Fruit fly (Drosophila melanogaster): ENCODE measurements around the gene obst-E.

Gene obst-E

DNA sequence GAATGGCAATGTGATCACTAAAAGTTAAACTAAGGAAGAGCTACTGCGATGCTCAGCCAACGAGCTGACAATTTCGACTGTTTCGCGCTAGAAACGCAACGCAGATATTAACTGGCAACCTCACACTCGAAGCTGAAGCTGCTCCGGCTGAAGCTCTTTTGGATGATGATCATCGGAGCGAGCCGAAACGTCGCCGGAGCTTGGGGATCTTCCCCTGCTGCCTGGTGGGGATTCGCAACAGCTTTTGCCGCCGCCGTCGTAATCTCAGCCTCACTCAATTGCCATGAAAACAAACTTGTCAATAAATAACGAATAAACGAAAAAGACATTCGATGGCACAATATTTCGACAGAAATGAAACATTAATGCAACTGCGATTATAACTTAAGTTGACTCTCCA, at the start of gene obst-E:
TSS of gene obst-E (minus strand) at position 101 of the 400 bp plus-strand sequence.
- TF ChIP-seq fd96Ca (GFP tag; IDR thresholded peaks at IDR 0.05) (no peak), CG15710 (tag; optimal IDR thresholded peaks at IDR 0.05) (no peak), CG12605 (GFP tag; IDR thresholded peaks at IDR 0.05) (no peak), CG9948 (tag; optimal IDR thresholded peaks at IDR 0.05) (no peak), CG10348 (GFP tag; IDR thresholded peaks at IDR 0.05) (no peak), Snoo (tag; optimal IDR thresholded peaks at IDR 0.05) (no peak), CG4496 (GFP tag; IDR thresholded peaks at IDR 0.05) (no peak), CG32121 (GFP tag; IDR thresholded peaks at IDR 0.05) (no peak), CG8301 (tag; optimal IDR thresholded peaks at IDR 0.05) (no peak), CG8159 (tag; optimal IDR thresholded peaks at IDR 0.05) (no peak), Pif1B (GFP tag; optimal IDR thresholded peaks at IDR 0.05) (no peak)

DNA sequence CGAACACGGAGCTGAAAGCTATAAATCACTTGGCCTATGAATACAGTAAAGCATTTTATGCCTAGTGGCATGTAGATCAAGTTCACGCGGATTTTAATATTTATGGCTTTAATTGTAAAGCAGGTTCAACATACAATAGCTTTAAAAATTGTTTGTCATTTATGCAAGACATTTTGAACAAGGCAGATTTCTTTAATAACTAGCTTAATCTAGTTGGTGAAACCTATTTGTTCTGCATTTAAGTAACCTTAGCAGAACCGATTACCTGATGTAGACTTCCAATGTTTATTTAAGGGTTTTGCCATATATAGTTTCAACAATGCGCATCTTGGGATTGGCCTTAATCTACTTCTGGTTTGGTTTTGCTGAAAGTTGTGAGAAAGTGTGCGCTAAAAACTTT, 45.3 kb upstream of the obst-E start, which contains the start of gene CG43307:
TSS of gene CG43307 (plus strand) at position 301 of the 400 bp plus-strand sequence.
- TF ChIP-seq rn (GFP tag; IDR thresholded peaks at IDR 0.05) (no peak), CG12605 (GFP tag; IDR thresholded peaks at IDR 0.05) (no peak), CG8301 (tag; optimal IDR thresholded peaks at IDR 0.05) (no peak), CG17806 (tag; optimal IDR thresholded peaks at IDR 0.05) (no peak), CG32121 (GFP tag; IDR thresholded peaks at IDR 0.05) (no peak), gl (tag; optimal IDR thresholded peaks at IDR 0.05) (no peak), Snoo (tag; optimal IDR thresholded peaks at IDR 0.05) (no peak), EcR (GFP tag; optimal IDR thresholded peaks at IDR 0.05) (no peak), Pif1B (GFP tag; optimal IDR thresholded peaks at IDR 0.05) (no peak), CG14655 (GFP tag; optimal IDR thresholded peaks at IDR 0.05) (no peak), fd96Ca (GFP tag; IDR thresholded peaks at IDR 0.05) (no peak), CG15710 (tag; optimal IDR thresholded peaks at IDR 0.05) (no peak), Ets98B (GFP tag; IDR thresholded peaks at IDR 0.05) (no peak), D1 (tag; optimal IDR thresholded peaks at IDR 0.05) (no peak), CG8159 (tag; optimal IDR thresholded peaks at IDR 0.05) (no peak), Pif1A (GFP tag; optimal IDR thresholded peaks at IDR 0.05) (no peak), CG34367 (tag; optimal IDR thresholded peaks at IDR 0.05) (no peak)

DNA sequence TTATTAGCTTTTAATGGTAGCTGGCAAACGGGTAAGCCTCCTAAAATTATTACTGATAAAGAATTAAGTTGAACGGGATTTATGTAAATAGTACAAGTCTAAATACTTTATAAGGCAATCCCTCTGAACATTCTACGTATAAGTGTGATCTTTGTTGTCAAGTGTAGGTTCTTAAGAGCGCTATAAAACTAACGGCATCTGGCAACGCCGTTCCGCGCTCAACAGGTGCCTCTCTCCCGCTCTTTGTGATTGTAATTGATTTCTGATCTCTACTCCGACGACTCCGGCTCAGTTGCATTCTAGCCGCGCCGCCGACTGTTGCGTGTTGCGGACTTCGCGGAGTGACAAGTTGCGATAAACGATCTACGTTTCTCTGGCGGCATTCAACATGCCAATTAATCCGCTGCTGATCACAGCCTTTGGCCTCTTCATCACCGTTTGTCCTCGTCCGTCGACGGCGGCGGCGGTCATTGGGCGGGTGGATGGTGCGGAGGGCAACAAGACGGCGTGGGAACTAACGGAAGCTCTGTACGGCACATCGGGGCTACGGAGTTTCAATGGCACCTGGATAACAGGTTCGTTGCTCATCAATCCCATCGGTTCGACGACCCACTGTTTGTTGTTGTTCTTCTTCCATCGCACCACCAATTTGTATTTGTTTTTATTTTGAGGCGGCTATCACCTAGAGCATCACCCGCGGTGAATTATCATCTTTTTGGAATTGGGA, 39.3 kb upstream of the obst-E start, which contains the start of gene CG11034:
TSS of gene CG11034 (plus strand) at position 305 of the 727 bp plus-strand sequence.
- TF ChIP-seq CG34367 (tag; optimal IDR thresholded peaks at IDR 0.05) (no peak), EcR (GFP tag; optimal IDR thresholded peaks at IDR 0.05) (peak; percentile 90), CG12605 (GFP tag; IDR thresholded peaks at IDR 0.05) (0 out of 2 replicates have a peak, but pooled peaks have one; percentile 35)

DNA sequence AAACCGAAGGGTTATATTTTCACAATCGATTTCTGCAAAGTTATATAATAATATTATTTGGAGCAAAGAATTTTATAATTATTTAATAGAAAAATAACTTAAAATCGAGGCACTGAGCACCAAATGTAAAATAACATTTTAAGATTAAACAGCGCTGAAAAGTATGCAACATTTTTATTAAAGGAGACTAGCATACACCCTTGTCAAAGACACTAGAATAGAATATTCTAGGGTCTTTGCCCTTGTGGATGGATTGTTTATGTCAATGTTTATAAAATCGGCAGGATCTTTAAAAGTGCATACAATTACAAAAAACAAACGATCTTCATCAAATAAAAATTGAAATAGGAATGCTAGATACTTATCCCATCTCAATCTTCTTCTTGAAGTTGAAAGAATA, 38.1 kb upstream of the obst-E start:
- no peak for TF ChIP-seq Pif1A (GFP tag; optimal IDR thresholded peaks at IDR 0.05)
- TF ChIP-seq fd96Ca (GFP tag; IDR thresholded peaks at IDR 0.05) = no peak
- TF ChIP-seq CG15710 (tag; optimal IDR thresholded peaks at IDR 0.05) = no peak
- no peak for TF ChIP-seq CG34367 (tag; optimal IDR thresholded peaks at IDR 0.05)
- no peak for TF ChIP-seq CG10348 (GFP tag; IDR thresholded peaks at IDR 0.05)
- TF ChIP-seq CG8301 (tag; optimal IDR thresholded peaks at IDR 0.05) = peak; percentile 15
- no peak for TF ChIP-seq CG9948 (tag; optimal IDR thresholded peaks at IDR 0.05)
- TF ChIP-seq D1 (tag; optimal IDR thresholded peaks at IDR 0.05) = no peak
- no peak for TF ChIP-seq CG13204 (GFP tag; optimal IDR thresholded peaks at IDR 0.05)

DNA sequence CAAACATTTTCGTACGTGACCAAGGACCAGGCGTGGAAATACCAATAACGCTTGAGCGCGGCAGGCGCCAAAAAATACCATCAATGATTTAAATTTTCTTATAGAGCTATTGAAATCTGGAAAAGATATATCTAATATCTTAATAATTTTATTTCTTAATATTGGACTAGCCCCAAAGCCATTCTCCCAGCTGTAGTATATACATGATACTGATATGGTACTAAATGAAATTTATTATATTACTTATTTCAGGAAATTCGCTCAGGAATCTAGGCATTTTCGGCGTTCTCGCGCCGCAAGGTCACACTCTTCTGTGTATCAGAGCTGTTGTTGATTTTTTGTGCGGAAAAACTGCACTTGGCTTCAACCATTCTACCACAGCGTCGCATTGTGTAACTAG, 36.0 kb upstream of the obst-E start, which contains the start of the genes CG14005 and CG7239:
TSS of gene CG14005 (minus strand) at position 50 of the 400 bp plus-strand sequence.
TSS of gene CG7239 (plus strand) at position 295 of the 400 bp plus-strand sequence.
- no peak for TF ChIP-seq EcR (GFP tag; optimal IDR thresholded peaks at IDR 0.05)
- no peak for TF ChIP-seq CG17806 (tag; optimal IDR thresholded peaks at IDR 0.05)
- no peak for TF ChIP-seq CG10348 (GFP tag; IDR thresholded peaks at IDR 0.05)
- TF ChIP-seq Ets98B (GFP tag; IDR thresholded peaks at IDR 0.05) = no peak
- TF ChIP-seq CG32121 (GFP tag; IDR thresholded peaks at IDR 0.05) = no peak
- TF ChIP-seq CG34367 (tag; optimal IDR thresholded peaks at IDR 0.05) = no peak
- no peak for TF ChIP-seq CG13204 (GFP tag; optimal IDR thresholded peaks at IDR 0.05)
- no peak for TF ChIP-seq Pif1B (GFP tag; optimal IDR thresholded peaks at IDR 0.05)
- TF ChIP-seq CG12605 (GFP tag; IDR thresholded peaks at IDR 0.05) = no peak
- TF ChIP-seq CG4496 (GFP tag; IDR thresholded peaks at IDR 0.05) = no peak
- TF ChIP-seq CG8301 (tag; optimal IDR thresholded peaks at IDR 0.05) = no peak
- TF ChIP-seq CG9948 (tag; optimal IDR thresholded peaks at IDR 0.05) = no peak
- no peak for TF ChIP-seq Pif1A (GFP tag; optimal IDR thresholded peaks at IDR 0.05)

DNA sequence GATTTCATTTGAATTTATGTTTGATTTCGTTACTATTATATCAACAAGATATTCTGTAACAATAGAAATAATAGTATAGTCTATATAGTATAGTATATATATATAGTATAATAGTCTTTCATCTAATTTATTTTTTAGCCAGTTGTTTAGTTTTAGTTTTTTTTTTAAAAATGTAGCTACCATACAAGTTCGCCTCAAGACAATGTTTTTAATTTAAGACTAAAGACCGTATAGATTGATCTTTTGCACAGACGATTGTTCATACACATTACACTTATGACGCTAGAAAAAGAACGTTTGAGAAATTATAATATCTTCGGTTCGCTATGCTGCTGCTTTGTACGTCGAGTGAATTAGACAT, 34.4 kb upstream of the obst-E start:
- TF ChIP-seq CG17806 (tag; optimal IDR thresholded peaks at IDR 0.05) = no peak
- TF ChIP-seq Pif1B (GFP tag; optimal IDR thresholded peaks at IDR 0.05) = no peak
- no peak for TF ChIP-seq rn (GFP tag; IDR thresholded peaks at IDR 0.05)
- TF ChIP-seq CG8301 (tag; optimal IDR thresholded peaks at IDR 0.05) = no peak
- no peak for TF ChIP-seq CG10348 (GFP tag; IDR thresholded peaks at IDR 0.05)
- no peak for TF ChIP-seq Snoo (tag; optimal IDR thresholded peaks at IDR 0.05)
- no peak for TF ChIP-seq CG34367 (tag; optimal IDR thresholded peaks at IDR 0.05)
- no peak for TF ChIP-seq CG4496 (GFP tag; IDR thresholded peaks at IDR 0.05)
- TF ChIP-seq Ets98B (GFP tag; IDR thresholded peaks at IDR 0.05) = no peak
- TF ChIP-seq fd96Ca (GFP tag; IDR thresholded peaks at IDR 0.05) = no peak
